Fruit fly (Drosophila melanogaster) whole organism, embryonic: ENCODE data around the gene Gprk2.
A peak's percentile ranks its signal among the peaks of the same experiment; 100 is the strongest.

ENCODE experiments used
- Ada2b ChIP-seq: fragments of 200-800 bp; sonication (Bioruptor generic); IDR thresholded peaks from 2 replicates; pipeline ENCODE4 v1.3.6; 2022; ENCODE audit warnings: missing biosample characterization, missing genetic modification characterization
- Atf-2 ChIP-seq: fragments of 200-800 bp; sonication (Bioruptor generic); optimal IDR thresholded peaks from 2 replicates; lab custom pipeline; 2016; ENCODE audit warnings: missing biosample characterization, missing genetic modification characterization
- CG10959 ChIP-seq: fragments of 200-800 bp; sonication (Bioruptor generic); IDR thresholded peaks from 2 replicates; pipeline ENCODE4 v1.3.6; 2022; ENCODE audit warnings: missing biosample characterization, missing genetic modification characterization
- CG11093 ChIP-seq: fragments of 200-800 bp; sonication (Bioruptor generic); IDR thresholded peaks from 3 replicates; pipeline ENCODE4 v1.3.6; 2022; ENCODE audit warnings: missing biosample characterization, missing genetic modification characterization
- CG12659 ChIP-seq: fragments of 200-800 bp; sonication (Bioruptor generic); optimal IDR thresholded peaks from 3 replicates; lab custom pipeline; 2017; ENCODE audit warnings: mild to moderate bottlenecking, missing biosample characterization, missing genetic modification reagents, missing genetic modification characterization
- CG13287 ChIP-seq: fragments of 200-800 bp; sonication (Bioruptor generic); IDR thresholded peaks from 2 replicates; pipeline ENCODE4 v1.3.6; 2022; ENCODE audit warnings: missing biosample characterization, missing genetic modification characterization; ENCODE audit not compliant: partially characterized antibody
- CG1647 ChIP-seq: fragments of 200-800 bp; sonication (Bioruptor generic); optimal IDR thresholded peaks from 3 replicates; lab custom pipeline; 2016; ENCODE audit warnings: missing biosample characterization, missing genetic modification characterization
- CG16813 ChIP-seq: fragments of 200-800 bp; sonication (Bioruptor generic); IDR thresholded peaks from 3 replicates; pipeline ENCODE4 v1.3.6; 2022; ENCODE audit warnings: missing biosample characterization, missing genetic modification characterization; ENCODE audit not compliant: partially characterized antibody
- CG16815 ChIP-seq: fragments of 200-800 bp; sonication (Bioruptor generic); optimal IDR thresholded peaks from 3 replicates; lab custom pipeline; 2017; ENCODE audit warnings: missing biosample characterization, mild to moderate bottlenecking, missing genetic modification characterization
- CG17568 ChIP-seq: fragments of 200-800 bp; sonication (Bioruptor generic); optimal IDR thresholded peaks from 2 replicates; lab custom pipeline; 2018; ENCODE audit warnings: missing biosample characterization, mild to moderate bottlenecking, missing genetic modification characterization, moderate library complexity
- CG17912 ChIP-seq: fragments of 200-800 bp; sonication (Bioruptor generic); optimal IDR thresholded peaks from 2 replicates; lab custom pipeline; 2018; ENCODE audit warnings: missing biosample characterization, mild to moderate bottlenecking, missing genetic modification characterization
- CG42726 ChIP-seq: fragments of 200-800 bp; sonication (Bioruptor generic); IDR thresholded peaks from 2 replicates; pipeline ENCODE4 v1.3.6; 2022; ENCODE audit warnings: missing biosample characterization, missing genetic modification characterization; ENCODE audit not compliant: partially characterized antibody
- CG4707 ChIP-seq: fragments of 200-800 bp; sonication (Bioruptor generic); optimal IDR thresholded peaks from 2 replicates; lab custom pipeline; 2018; ENCODE audit warnings: missing biosample characterization, mild to moderate bottlenecking, missing genetic modification characterization, moderate library complexity
- CG6654 ChIP-seq: fragments of 200-800 bp; sonication (Bioruptor generic); optimal IDR thresholded peaks from 2 replicates; lab custom pipeline; 2017; ENCODE audit warnings: missing biosample characterization, mild to moderate bottlenecking, missing genetic modification characterization
- CG7372 ChIP-seq: fragments of 200-800 bp; sonication (Bioruptor generic); IDR thresholded peaks from 2 replicates; pipeline ENCODE4 v1.3.6; 2022; ENCODE audit warnings: missing biosample characterization, missing genetic modification characterization
- CG7556 ChIP-seq: fragments of 200-800 bp; sonication (Bioruptor generic); optimal IDR thresholded peaks from 2 replicates; lab custom pipeline; 2017; ENCODE audit warnings: missing biosample characterization, mild to moderate bottlenecking, missing genetic modification characterization
- CG7839 ChIP-seq: fragments of 200-800 bp; sonication (Bioruptor generic); optimal IDR thresholded peaks from 3 replicates; lab custom pipeline; 2018; ENCODE audit warnings: missing biosample characterization, mild to moderate bottlenecking, missing genetic modification characterization, moderate library complexity
- CG8765 ChIP-seq: fragments of 200-800 bp; sonication (Bioruptor generic); IDR thresholded peaks from 2 replicates; pipeline ENCODE4 v1.3.6; 2022; ENCODE audit warnings: missing biosample characterization, missing genetic modification characterization
- D ChIP-seq, 2 experiments: fragments of 200-800 bp in 1 of 2; fragments of >200 bp in 1 of 2; sonication (Bioruptor generic) in 1 of 2; optimal IDR thresholded peaks; 2 replicates in 1 of 2; 3 replicates in 1 of 2; lab custom pipeline; 2017; ENCODE audit warnings: mild to moderate bottlenecking in 1 of 2, missing biosample characterization in 1 of 2, missing genetic modification characterization in 1 of 2, missing genetic modification reagents in 1 of 2
- Dad ChIP-seq: fragments of 200-800 bp; sonication (Bioruptor generic); optimal IDR thresholded peaks from 3 replicates; lab custom pipeline; 2016; ENCODE audit warnings: missing biosample characterization, missing genetic modification characterization
- Gug ChIP-seq: fragments of 200-800 bp; sonication (Bioruptor generic); IDR thresholded peaks from 4 replicates; pipeline ENCODE4 v1.3.6; 2022; ENCODE audit warnings: missing biosample characterization, missing genetic modification characterization
- HLH4C ChIP-seq: fragments of 200-800 bp; sonication (Bioruptor generic); IDR thresholded peaks from 3 replicates; pipeline ENCODE4 v1.3.6; 2022; ENCODE audit warnings: missing biosample characterization, missing genetic modification characterization; ENCODE audit not compliant: partially characterized antibody
- HLH54F ChIP-seq: fragments of 200-800 bp; sonication (Bioruptor generic); optimal IDR thresholded peaks from 3 replicates; lab custom pipeline; 2016; ENCODE audit warnings: missing biosample characterization, missing genetic modification characterization
- Hr39 ChIP-seq: fragments of >200 bp; optimal IDR thresholded peaks from 2 replicates; lab custom pipeline; 2017
- Hsf ChIP-seq: fragments of 200-800 bp; sonication (Bioruptor generic); optimal IDR thresholded peaks from 3 replicates; lab custom pipeline; 2016; ENCODE audit warnings: missing biosample characterization, missing genetic modification characterization
- Jarid2 ChIP-seq: fragments of 200-800 bp; sonication (Bioruptor generic); optimal IDR thresholded peaks from 3 replicates; lab custom pipeline; 2017; ENCODE audit warnings: mild to moderate bottlenecking, missing biosample characterization, missing genetic modification reagents, missing genetic modification characterization
- Kr ChIP-seq: fragments of 200-800 bp; sonication (Bioruptor generic); optimal IDR thresholded peaks from 2 replicates; lab custom pipeline; 2017; ENCODE audit warnings: missing biosample characterization, mild to moderate bottlenecking, missing genetic modification characterization
- Lpt ChIP-seq: fragments of >200 bp; optimal IDR thresholded peaks from 2 replicates; lab custom pipeline; 2018; ENCODE audit warnings: missing biosample characterization, missing genetic modification characterization
- Oaz ChIP-seq: fragments of 200-800 bp; sonication (Bioruptor generic); IDR thresholded peaks from 2 replicates; pipeline ENCODE4 v1.3.6; 2022; ENCODE audit warnings: missing biosample characterization, missing genetic modification characterization
- Pdp1 ChIP-seq, 2 experiments: fragments of 200-800 bp; sonication (Bioruptor generic); optimal IDR thresholded peaks; 3 replicates each; lab custom pipeline; 2016; ENCODE audit warnings: missing biosample characterization in 2 of 2, missing genetic modification characterization in 2 of 2, mild to moderate bottlenecking in 1 of 2, moderate library complexity in 1 of 2
- Rx ChIP-seq: fragments of 200-800 bp; sonication (Bioruptor generic); IDR thresholded peaks from 2 replicates; pipeline ENCODE4 v1.3.6; 2022; ENCODE audit warnings: missing biosample characterization, missing genetic modification characterization
- Spps ChIP-seq: fragments of 200-800 bp; sonication (Bioruptor generic); optimal IDR thresholded peaks from 2 replicates; lab custom pipeline; 2018; ENCODE audit warnings: missing biosample characterization, mild to moderate bottlenecking, missing genetic modification characterization
- Sry-β ChIP-seq: fragments of 200-800 bp; sonication (Bioruptor generic); optimal IDR thresholded peaks from 2 replicates; lab custom pipeline; 2018; ENCODE audit warnings: missing biosample characterization, mild to moderate bottlenecking, missing genetic modification characterization, moderate library complexity
- Stat92E ChIP-seq, 3 experiments: fragments of >200 bp in 2 of 3; fragments of 200-800 bp in 1 of 3; sonication (Bioruptor generic) in 1 of 3; optimal IDR thresholded peaks; 2 replicates each; lab custom pipeline; 2017 to 2019; ENCODE audit warnings: missing biosample characterization in 3 of 3, missing genetic modification characterization in 3 of 3, mild to moderate bottlenecking in 1 of 3, moderate library complexity in 1 of 3
- caup ChIP-seq: fragments of 200-800 bp; sonication (Bioruptor generic); optimal IDR thresholded peaks from 3 replicates; lab custom pipeline; 2017; ENCODE audit warnings: missing biosample characterization, mild to moderate bottlenecking, missing genetic modification characterization, moderate library complexity; ENCODE audit not compliant: severe bottlenecking
- crc ChIP-seq: fragments of 200-800 bp; sonication (Bioruptor generic); optimal IDR thresholded peaks from 2 replicates; lab custom pipeline; 2016; ENCODE audit warnings: missing biosample characterization, missing genetic modification characterization
- dmrt99B ChIP-seq: fragments of 200-800 bp; sonication (Bioruptor generic); optimal IDR thresholded peaks from 2 replicates; lab custom pipeline; 2018; ENCODE audit warnings: missing biosample characterization, mild to moderate bottlenecking, missing genetic modification characterization, moderate library complexity
- exex ChIP-seq: fragments of 200-800 bp; sonication (Bioruptor generic); optimal IDR thresholded peaks from 4 replicates; lab custom pipeline; 2018; ENCODE audit warnings: missing biosample characterization, mild to moderate bottlenecking, missing genetic modification characterization, moderate library complexity
- fd96Cb ChIP-seq: fragments of 200-800 bp; sonication (Bioruptor generic); optimal IDR thresholded peaks from 2 replicates; lab custom pipeline; 2018; ENCODE audit warnings: missing biosample characterization, mild to moderate bottlenecking, missing genetic modification characterization, moderate library complexity
- gsb ChIP-seq: fragments of 200-800 bp; sonication (Bioruptor generic); IDR thresholded peaks from 2 replicates; pipeline ENCODE4 v1.3.6; 2022; ENCODE audit warnings: missing biosample characterization, missing genetic modification characterization
- h ChIP-seq: fragments of >200 bp; optimal IDR thresholded peaks from 2 replicates; lab custom pipeline; 2017
- ham ChIP-seq: fragments of 200-800 bp; sonication (Bioruptor generic); IDR thresholded peaks from 2 replicates; pipeline ENCODE4 v1.3.6; 2022; ENCODE audit warnings: missing biosample characterization, missing genetic modification characterization
- klu ChIP-seq: fragments of 200-800 bp; sonication (Bioruptor generic); IDR thresholded peaks from 2 replicates; pipeline ENCODE4 v1.3.6; 2022; ENCODE audit warnings: missing biosample characterization, missing genetic modification characterization
- luna ChIP-seq: fragments of 200-800 bp; sonication (Bioruptor generic); optimal IDR thresholded peaks from 2 replicates; lab custom pipeline; 2016; ENCODE audit warnings: missing biosample characterization, missing genetic modification characterization
- nerfin-2 ChIP-seq: fragments of 200-800 bp; sonication (Bioruptor generic); IDR thresholded peaks from 2 replicates; pipeline ENCODE4 v1.3.6; 2022; ENCODE audit warnings: missing biosample characterization, missing genetic modification characterization; ENCODE audit not compliant: partially characterized antibody
- run ChIP-seq: fragments of 200-800 bp; sonication (Bioruptor generic); optimal IDR thresholded peaks from 3 replicates; lab custom pipeline; 2018; ENCODE audit warnings: missing biosample characterization, mild to moderate bottlenecking, missing genetic modification characterization
- scrt ChIP-seq: fragments of 200-800 bp; sonication (Bioruptor generic); optimal IDR thresholded peaks from 2 replicates; lab custom pipeline; 2018; ENCODE audit warnings: missing biosample characterization, mild to moderate bottlenecking, missing genetic modification characterization, moderate library complexity
- slbo ChIP-seq: fragments of 200-800 bp; sonication (Bioruptor generic); IDR thresholded peaks from 2 replicates; pipeline ENCODE4 v1.3.6; 2022; ENCODE audit warnings: missing biosample characterization, missing genetic modification characterization
- tna ChIP-seq: fragments of 200-800 bp; sonication (Bioruptor generic); IDR thresholded peaks from 2 replicates; pipeline ENCODE4 v1.3.6; 2022; ENCODE audit warnings: missing biosample characterization, missing genetic modification characterization; ENCODE audit not compliant: partially characterized antibody
- zfh1 ChIP-seq: fragments of 200-800 bp; sonication (Bioruptor generic); IDR thresholded peaks from 3 replicates; pipeline ENCODE4 v1.3.6; 2022; ENCODE audit warnings: missing biosample characterization, missing genetic modification characterization

The Gprk2 gene

DNA sequence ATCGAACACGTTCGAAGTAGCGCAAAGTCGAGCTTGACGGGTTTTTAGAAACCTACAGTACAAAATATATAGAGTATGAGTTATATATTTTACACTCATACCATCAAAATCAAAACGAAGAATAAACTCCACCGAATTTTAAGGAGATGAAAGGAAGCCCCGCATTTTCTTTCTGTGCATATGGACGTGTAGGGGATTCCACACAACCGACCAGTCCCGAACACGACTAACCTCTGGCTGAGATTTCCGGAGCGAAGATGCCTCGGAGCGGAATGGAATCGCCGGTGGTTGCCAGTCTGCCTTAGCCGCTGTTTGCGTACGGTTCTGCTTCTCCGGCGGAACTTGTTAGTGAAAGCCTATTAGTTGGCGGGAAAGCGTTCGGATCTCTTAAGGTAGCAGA, 20.9 kb upstream of the Gprk2 start (continued):
- TF ChIP-seq CG17912 (GFP tag; lab: Kevin White, UChicago) (no peak), Lpt (no peak), CG7556 (GFP tag; lab: Kevin White, UChicago) (peak; percentile 98), HLH54F (GFP tag; lab: Kevin White, UChicago) (peak; percentile 99), Spps (tag; lab: Kevin White, UChicago) (peak; percentile 87), CG1647 (GFP tag; lab: Kevin White, UChicago) (peak; percentile 96), CG7839 (tag; lab: Kevin White, UChicago) (peak; percentile 97), run (peak; percentile 93), Pdp1 (GFP tag; optimal IDR thresholded peaks at IDR 0.05; lab: Kevin White, UChicago) (peak; percentile 95 to 98), Sry-β (GFP tag; lab: Kevin White, UChicago) (peak; percentile 48), CG6654 (GFP tag; lab: Kevin White, UChicago) (peak; percentile 87), zfh1 (GFP tag; lab: Robert Waterston, UW) (peak; percentile 98), CG16813 (GFP tag; lab: Robert Waterston, UW) (no peak), Rx (GFP tag; lab: Robert Waterston, UW) (peak; percentile 96), Gug (GFP tag; lab: Robert Waterston, UW) (peak; percentile 99), CG13287 (peak; percentile 24; the same call in 1 of the 2 replicates), Dad (GFP tag; lab: Kevin White, UChicago) (peak; percentile 99), CG7372 (GFP tag; lab: Robert Waterston, UW) (peak; percentile 98), dmrt99B (tag; lab: Kevin White, UChicago) (peak; percentile 97), luna (GFP tag; lab: Kevin White, UChicago) (peak; percentile 91), exex (tag; lab: Kevin White, UChicago) (peak; percentile 77), fd96Cb (tag; lab: Kevin White, UChicago) (peak; percentile 96), Hsf (GFP tag; lab: Kevin White, UChicago) (peak; percentile 98), ham (peak; percentile 96), CG11093 (GFP tag; lab: Robert Waterston, UW) (peak; percentile 97), CG4707 (peak; percentile 82), Kr (no peak), crc (GFP tag; lab: Kevin White, UChicago) (peak; percentile 96), HLH4C (GFP tag; lab: Robert Waterston, UW) (no peak), caup (GFP tag; lab: Kevin White, UChicago) (peak; percentile 96), Jarid2 (peak; percentile 85), Oaz (GFP tag; lab: Robert Waterston, UW) (peak; percentile 95), CG12659 (GFP tag; lab: Kevin White, UChicago) (peak; percentile 98), D (optimal IDR thresholded peaks at IDR 0.05; lab: Kevin White, UChicago) (no peak), D (GFP tag; optimal IDR thresholded peaks at IDR 0.05; lab: Kevin White, UChicago) (peak; percentile 92), nerfin-2 (GFP tag; lab: Robert Waterston, UW) (no peak), CG10959 (GFP tag; lab: Robert Waterston, UW) (peak; percentile 90), gsb (GFP tag; lab: Robert Waterston, UW) (peak; percentile 96), CG42726 (GFP tag; lab: Robert Waterston, UW) (no peak), CG8765 (GFP tag; lab: Robert Waterston, UW) (peak; percentile 91), CG16815 (GFP tag; lab: Kevin White, UChicago) (peak; percentile 96), Hr39 (no peak), Atf-2 (GFP tag; lab: Kevin White, UChicago) (peak; percentile 95), Stat92E (GFP tag; optimal IDR thresholded peaks at IDR 0.05; lab: Kevin White, UChicago) (peak in 1 of 3 experiments; percentile 92), klu (GFP tag; lab: Robert Waterston, UW) (peak; percentile 95), slbo (GFP tag; lab: Robert Waterston, UW) (peak; percentile 99), Ada2b (GFP tag; lab: Robert Waterston, UW) (peak; percentile 97), h (lab: Kevin White, UChicago) (no peak), CG17568 (GFP tag; lab: Kevin White, UChicago) (peak; percentile 91), tna (GFP tag; lab: Robert Waterston, UW) (peak; percentile 34; the same call in 1 of the 2 replicates), scrt (GFP tag; lab: Kevin White, UChicago) (peak; percentile 94)
